Fruit fly (Drosophila melanogaster) S2 (cell line): ENCODE results near the gene CG12289.

Experiments
- CG8478 ChIP-seq: fragments of >200 bp; optimal IDR thresholded peaks from 2 replicates; lab custom pipeline; 2018
- CTCF ChIP-seq, 2 experiments: fragments of >200 bp; optimal IDR thresholded peaks; 2 replicates each; lab custom pipeline; 2018

DNA sequence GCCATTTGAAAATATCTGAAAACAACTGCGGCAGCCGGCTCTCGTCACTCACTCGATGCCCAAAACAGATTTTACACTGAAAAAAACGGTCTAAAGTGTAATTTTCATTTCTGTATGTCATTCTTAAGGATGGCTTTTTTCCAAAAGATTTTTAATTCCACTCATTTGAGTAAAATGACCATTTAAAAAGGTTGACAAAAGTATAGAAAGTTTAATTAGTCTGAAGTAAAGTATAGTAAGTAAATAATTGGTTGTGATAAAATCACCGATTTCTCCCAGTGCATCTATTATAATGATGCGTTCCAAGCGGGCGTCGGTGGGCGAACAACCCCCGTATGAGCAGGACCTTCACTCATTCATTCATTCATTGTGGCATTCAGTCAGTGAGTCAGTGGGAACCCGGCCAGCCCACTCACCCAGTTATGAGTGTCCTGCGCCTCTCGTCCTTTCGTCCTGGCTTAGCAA, 35.9 kb downstream of the CG12289 start:
- no peak for TF ChIP-seq CTCF (optimal IDR thresholded peaks at IDR 0.05; lab: Kevin White, UChicago)
- TF ChIP-seq CG8478 (lab: Kevin White, UChicago) = no peak
